Worm (Caenorhabditis elegans) whole organism, L4 larva: Measurements from ENCODE around the gene srz-90.
A peak's percentile ranks its signal among the peaks of the same experiment; 100 is the strongest.

Experiments
- D1046.2 ChIP-seq: fragments of 200-800 bp; sonication (Bioruptor generic); IDR thresholded peaks from 2 replicates; pipeline ENCODE4 v1.3.6; 2022; ENCODE audit warnings: missing genetic modification characterization, missing compliant biosample characterization
- F10B5.3 ChIP-seq: sonication (generic microtip); optimal IDR thresholded peaks from 2 replicates; lab custom pipeline; 2016; ENCODE audit warnings: mild to moderate bottlenecking, missing genetic modification characterization, missing compliant biosample characterization
- F37D6.2 ChIP-seq: sonication (generic microtip); optimal IDR thresholded peaks from 2 replicates; lab custom pipeline; 2016; ENCODE audit warnings: mild to moderate bottlenecking, missing genetic modification characterization, missing compliant biosample characterization
- Y105C5A.15 ChIP-seq: fragments of 200-800 bp; sonication (Bioruptor generic); IDR thresholded peaks from 2 replicates; pipeline ENCODE4 v1.3.6; 2022; ENCODE audit warnings: missing genetic modification characterization, missing compliant biosample characterization
- Y5F2A.4 ChIP-seq: fragments of 200-800 bp; sonication (Bioruptor generic); optimal IDR thresholded peaks from 2 replicates; lab custom pipeline; 2018; ENCODE audit warnings: mild to moderate bottlenecking, missing genetic modification characterization, missing compliant biosample characterization
- Y75B8A.6 ChIP-seq: fragments of 200-800 bp; sonication (Bioruptor generic); IDR thresholded peaks from 2 replicates; pipeline ENCODE4 v1.3.6; 2022; ENCODE audit warnings: missing genetic modification reagents, missing genetic modification characterization, missing compliant biosample characterization
- ZK337.2 ChIP-seq: fragments of 200-800 bp; sonication (Bioruptor generic); IDR thresholded peaks from 2 replicates; pipeline ENCODE4 v1.3.6; 2022; ENCODE audit warnings: missing genetic modification reagents, missing genetic modification characterization, missing compliant biosample characterization
- ZK546.5 ChIP-seq, 2 experiments: sonication (generic microtip); optimal IDR thresholded peaks; 2 replicates each; lab custom pipeline; 2017; ENCODE audit warnings: missing biosample characterization in 2 of 2, missing genetic modification characterization in 2 of 2
- aly-2 ChIP-seq: sonication (generic microtip); optimal IDR thresholded peaks from 2 replicates; lab custom pipeline; 2018; ENCODE audit warnings: missing biosample characterization, missing genetic modification characterization
- arid-1 ChIP-seq: fragments of 200-800 bp; sonication (Bioruptor generic); conservative IDR thresholded peaks from 2 replicates; pipeline ENCODE4 v1.3.6; 2022; ENCODE audit warnings: missing genetic modification reagents, missing genetic modification characterization, missing compliant biosample characterization
- ceh-44 ChIP-seq: fragments of 200-800 bp; sonication (Bioruptor generic); IDR thresholded peaks from 2 replicates; pipeline ENCODE4 v1.3.6; 2022; ENCODE audit warnings: missing genetic modification reagents, missing genetic modification characterization, missing compliant biosample characterization
- ceh-62 ChIP-seq: sonication (generic microtip); optimal IDR thresholded peaks from 2 replicates; lab custom pipeline; 2017; ENCODE audit warnings: missing biosample characterization, missing genetic modification characterization
- ctbp-1 ChIP-seq: fragments of 200-800 bp; sonication (Bioruptor generic); IDR thresholded peaks from 2 replicates; pipeline ENCODE4 v1.3.6; 2022; ENCODE audit warnings: missing genetic modification reagents, missing genetic modification characterization, missing compliant biosample characterization
- daf-16 ChIP-seq, 3 experiments: sonication (generic microtip); optimal IDR thresholded peaks; 2 replicates each; lab custom pipeline; 2016 to 2017; ENCODE audit warnings: missing genetic modification characterization in 3 of 3, missing genetic modification reagents in 3 of 3, mild to moderate bottlenecking in 2 of 3, missing compliant biosample characterization in 2 of 3, missing biosample characterization in 1 of 3, moderate library complexity in 1 of 3
- daf-8 ChIP-seq: fragments of 200-800 bp; sonication (Bioruptor generic); IDR thresholded peaks from 2 replicates; pipeline ENCODE4 v1.3.6; 2022; ENCODE audit warnings: missing genetic modification characterization, missing compliant biosample characterization
- dmd-6 ChIP-seq: fragments of 200-800 bp; sonication (Bioruptor generic); IDR thresholded peaks from 2 replicates; pipeline ENCODE4 v1.3.6; 2022; ENCODE audit warnings: missing genetic modification reagents, missing genetic modification characterization, missing compliant biosample characterization
- dmd-8 ChIP-seq: fragments of 200-800 bp; sonication (Bioruptor generic); IDR thresholded peaks from 2 replicates; pipeline ENCODE4 v1.3.6; 2022; ENCODE audit warnings: missing genetic modification characterization, missing compliant biosample characterization
- dmd-9 ChIP-seq: fragments of 200-800 bp; sonication (Bioruptor generic); IDR thresholded peaks from 2 replicates; pipeline ENCODE4 v1.3.6; 2022; ENCODE audit warnings: missing genetic modification reagents, missing genetic modification characterization, missing compliant biosample characterization
- dpl-1 ChIP-seq: fragments of 150-350 bp; optimal IDR thresholded peaks from 2 replicates; lab custom pipeline; 2014; ENCODE audit warnings: missing biosample characterization, missing genetic modification reagents, missing genetic modification characterization
- egl-43 ChIP-seq: fragments of 200-800 bp; sonication (Bioruptor generic); IDR thresholded peaks from 2 replicates; pipeline ENCODE4 v1.3.6; 2022; ENCODE audit warnings: missing genetic modification reagents, missing genetic modification characterization, missing compliant biosample characterization
- gei-8 ChIP-seq: fragments of 200-800 bp; sonication (Bioruptor generic); optimal IDR thresholded peaks from 2 replicates; lab custom pipeline; 2018; ENCODE audit warnings: mild to moderate bottlenecking, missing genetic modification characterization, missing compliant biosample characterization
- jun-1 ChIP-seq: fragments of 150-350 bp; optimal IDR thresholded peaks from 2 replicates; lab custom pipeline; 2014; ENCODE audit warnings: missing biosample characterization, missing genetic modification reagents, missing genetic modification characterization
- lim-7 ChIP-seq: fragments of 200-800 bp; sonication (Bioruptor generic); IDR thresholded peaks from 2 replicates; pipeline ENCODE4 v1.3.6; 2022; ENCODE audit warnings: missing genetic modification characterization, missing compliant biosample characterization
- lin-15B ChIP-seq: fragments of 150-350 bp; sonication (generic microtip); optimal IDR thresholded peaks from 3 replicates; lab custom pipeline; 2014; ENCODE audit warnings: missing biosample characterization, missing genetic modification characterization
- lsy-2 ChIP-seq, 2 experiments: fragments of 150-350 bp in 1 of 2; sonication (generic microtip) in 1 of 2; optimal IDR thresholded peaks; 2 replicates each; lab custom pipeline; 2014 to 2017; ENCODE audit warnings: missing biosample characterization in 2 of 2, missing genetic modification characterization in 2 of 2
- madf-5 ChIP-seq, 2 experiments: fragments of 200-800 bp; sonication (Bioruptor generic); IDR thresholded peaks; 2 replicates each; pipeline ENCODE4 v1.3.6; 2022; ENCODE audit warnings: missing compliant biosample characterization in 2 of 2, missing genetic modification characterization in 2 of 2
- mdt-29 ChIP-seq: fragments of 200-800 bp; sonication (Bioruptor generic); IDR thresholded peaks from 2 replicates; pipeline ENCODE4 v1.3.6; 2022; ENCODE audit warnings: missing genetic modification reagents, missing genetic modification characterization, missing compliant biosample characterization
- mes-2 ChIP-seq: sonication (generic microtip); optimal IDR thresholded peaks from 2 replicates; lab custom pipeline; 2016; ENCODE audit warnings: missing genotype, mild to moderate bottlenecking, missing genetic modification characterization, missing compliant biosample characterization; ENCODE audit not compliant: poor library complexity, severe bottlenecking
- mxl-2 ChIP-seq: fragments of 200-800 bp; sonication (Bioruptor generic); conservative IDR thresholded peaks from 2 replicates; pipeline ENCODE4 v1.3.6; 2022; ENCODE audit warnings: missing genetic modification reagents, missing genetic modification characterization, missing compliant biosample characterization
- mxl-3 ChIP-seq: fragments of 200-800 bp; sonication (Bioruptor generic); optimal IDR thresholded peaks from 2 replicates; lab custom pipeline; 2018; ENCODE audit warnings: mild to moderate bottlenecking, missing genetic modification characterization, missing compliant biosample characterization
- nhr-111 ChIP-seq: fragments of 200-800 bp; sonication (Bioruptor generic); optimal IDR thresholded peaks from 2 replicates; lab custom pipeline; 2018; ENCODE audit warnings: mild to moderate bottlenecking, missing genetic modification characterization, missing compliant biosample characterization
- nhr-237 ChIP-seq: sonication (generic microtip); optimal IDR thresholded peaks from 2 replicates; lab custom pipeline; 2017; ENCODE audit warnings: missing biosample characterization, missing genetic modification characterization
- nhr-25 ChIP-seq: sonication (generic microtip); optimal IDR thresholded peaks from 2 replicates; lab custom pipeline; 2017; ENCODE audit warnings: missing genetic modification characterization, mild to moderate bottlenecking, missing compliant biosample characterization, antibody characterized with exemption, moderate library complexity, borderline replicate concordance; ENCODE audit not compliant: insufficient read depth
- nhr-42 ChIP-seq: fragments of 200-800 bp; sonication (Bioruptor generic); IDR thresholded peaks from 2 replicates; pipeline ENCODE4 v1.3.6; 2022; ENCODE audit warnings: missing genetic modification characterization, missing compliant biosample characterization
- nhr-48 ChIP-seq: sonication (generic microtip); optimal IDR thresholded peaks from 2 replicates; lab custom pipeline; 2016; ENCODE audit warnings: mild to moderate bottlenecking, missing genetic modification characterization, missing compliant biosample characterization
- pha-4 ChIP-seq, 2 experiments: fragments of 150-350 bp in 1 of 2; fragments of 200-800 bp in 1 of 2; sonication (Bioruptor generic) in 1 of 2; IDR thresholded peaks in 1 of 2; optimal IDR thresholded peaks in 1 of 2; 2 replicates each; pipeline versions ENCODE4 v1.3.6 to Lab custom; 2014 to 2022; ENCODE audit warnings: missing genetic modification characterization in 2 of 2, missing genetic modification reagents in 2 of 2, missing biosample characterization in 1 of 2, missing compliant biosample characterization in 1 of 2
- php-3 ChIP-seq: fragments of 200-800 bp; sonication (Bioruptor generic); IDR thresholded peaks from 2 replicates; pipeline ENCODE4 v1.3.6; 2022; ENCODE audit warnings: missing genetic modification reagents, missing genetic modification characterization, missing compliant biosample characterization
- rbr-2 ChIP-seq: sonication (generic microtip); optimal IDR thresholded peaks from 2 replicates; lab custom pipeline; 2016; ENCODE audit warnings: missing genotype, missing genetic modification characterization, missing compliant biosample characterization
- skn-1 ChIP-seq: fragments of 150-350 bp; optimal IDR thresholded peaks from 2 replicates; lab custom pipeline; 2014; ENCODE audit warnings: missing biosample characterization, missing genetic modification characterization
- snpc-1.2 ChIP-seq: fragments of 200-800 bp; sonication (Bioruptor generic); IDR thresholded peaks from 2 replicates; pipeline ENCODE4 v1.3.6; 2022; ENCODE audit warnings: missing genetic modification reagents, missing genetic modification characterization, missing compliant biosample characterization
- spr-3 ChIP-seq: fragments of 200-800 bp; sonication (Bioruptor generic); optimal IDR thresholded peaks from 2 replicates; lab custom pipeline; 2018; ENCODE audit warnings: mild to moderate bottlenecking, missing genetic modification characterization, missing compliant biosample characterization
- unc-130 ChIP-seq: sonication (generic microtip); optimal IDR thresholded peaks from 2 replicates; lab custom pipeline; 2016; ENCODE audit warnings: missing genetic modification reagents, missing genetic modification characterization, missing compliant biosample characterization
- unc-39 ChIP-seq: sonication (generic microtip); optimal IDR thresholded peaks from 2 replicates; lab custom pipeline; 2017; ENCODE audit warnings: missing biosample characterization, missing genetic modification characterization
- unc-62 ChIP-seq, 3 experiments: fragments of 150-350 bp in 1 of 3; sonication (generic microtip); optimal IDR thresholded peaks in 2 of 3; peaks in 1 of 3; 1 replicate in 1 of 3; 2 replicates in 2 of 3; lab custom pipeline; 2014 to 2017; ENCODE audit warnings: missing biosample characterization in 3 of 3, missing genetic modification characterization in 3 of 3, missing genetic modification reagents in 3 of 3, missing genotype in 1 of 3
- zfp-2 ChIP-seq: sonication (generic microtip); optimal IDR thresholded peaks from 2 replicates; lab custom pipeline; 2016; ENCODE audit warnings: mild to moderate bottlenecking, missing genetic modification characterization, missing compliant biosample characterization
- zfp-3 ChIP-seq: fragments of 200-800 bp; sonication (Bioruptor generic); conservative IDR thresholded peaks from 2 replicates; pipeline ENCODE4 v1.3.6; 2022; ENCODE audit warnings: missing genetic modification reagents, missing genetic modification characterization, missing compliant biosample characterization
- ztf-7 ChIP-seq: fragments of 150-350 bp; optimal IDR thresholded peaks from 2 replicates; lab custom pipeline; 2014; ENCODE audit warnings: missing biosample characterization, missing genetic modification characterization

srz-90 gene

DNA sequence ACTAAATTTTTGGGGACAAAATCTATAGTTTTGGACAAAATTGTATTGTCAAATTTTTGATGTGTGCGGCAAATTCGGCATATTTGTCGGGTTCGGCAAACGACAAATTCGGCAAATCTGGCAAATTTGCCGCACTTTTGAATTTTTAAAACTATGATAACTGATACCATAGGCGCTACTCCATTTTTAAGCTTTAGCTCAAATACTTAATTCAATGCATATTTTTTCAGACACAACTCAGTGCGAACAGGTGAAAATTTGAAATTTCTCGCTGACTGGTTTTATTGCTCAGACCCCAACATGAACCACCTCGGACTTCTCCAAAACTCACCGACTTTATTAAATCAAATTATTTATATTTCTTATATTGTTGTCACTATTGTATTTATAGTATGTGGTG, 12.5 kb downstream of the srz-90 start, which contains the start of gene srz-25:
Gene srz-25 (plus strand): TSS at position 301 of the 400 bp plus-strand sequence.
- no peak for TF ChIP-seq nhr-25 (tag; lab: Kevin White, UChicago)
- TF ChIP-seq Y105C5A.15 = no peak
- no peak for TF ChIP-seq mxl-2 (GFP tag; lab: Robert Waterston, UW)

DNA sequence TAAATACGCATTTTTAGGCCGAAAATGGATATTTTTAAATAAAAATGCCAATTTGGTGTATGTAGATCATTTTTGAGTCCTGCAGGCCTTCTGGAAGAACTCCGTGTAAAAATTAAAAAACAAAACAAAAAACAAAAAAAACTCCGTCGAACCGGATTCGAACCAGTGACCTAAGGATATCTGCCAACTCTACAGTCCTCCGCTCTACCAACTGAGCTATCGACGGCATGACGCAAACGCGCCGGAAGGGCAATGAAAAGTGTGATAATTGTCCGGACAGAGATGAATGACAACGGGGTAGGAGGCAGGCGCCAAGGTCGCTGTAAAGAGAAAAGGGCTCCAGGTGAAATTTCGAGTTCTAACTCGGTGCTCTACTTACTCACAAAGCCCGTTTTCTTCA, 14.5 kb downstream of the srz-90 start:
- TF ChIP-seq ZK337.2 (GFP tag; lab: Robert Waterston, UW) (no peak), ceh-44 (GFP tag; lab: Robert Waterston, UW) (no peak), rbr-2 (tag; lab: Kevin White, UChicago) (no peak), lim-7 (GFP tag; lab: Robert Waterston, UW) (peak; percentile 73), unc-62 (GFP tag; optimal IDR thresholded peaks at IDR 0.05 in 1 of 2; lab: Kevin White, UChicago) (no peak), unc-62 (tag; optimal IDR thresholded peaks at IDR 0.05; lab: Kevin White, UChicago) (no peak), aly-2 (tag; lab: Kevin White, UChicago) (no peak), nhr-237 (tag; lab: Kevin White, UChicago) (no peak), dmd-8 (GFP tag; lab: Robert Waterston, UW) (0 out of 2 replicates have a peak, but pooled peaks have one; percentile 29), zfp-2 (no peak), F37D6.2 (no peak), nhr-42 (GFP tag; lab: Robert Waterston, UW) (no peak), egl-43 (peak; percentile 75), ctbp-1 (no peak), unc-130 (no peak), dmd-6 (GFP tag; lab: Robert Waterston, UW) (peak; percentile 24; the same call in 1 of the 2 replicates), Y75B8A.6 (GFP tag; lab: Robert Waterston, UW) (no peak), spr-3 (no peak), arid-1 (no peak), skn-1 (no peak), zfp-3 (GFP tag; lab: Robert Waterston, UW) (0 out of 2 replicates have a peak, but pooled peaks have one; percentile 39), ztf-7 (no peak), dmd-9 (GFP tag; lab: Robert Waterston, UW) (no peak), nhr-111 (no peak), unc-39 (no peak), mdt-29 (GFP tag; lab: Robert Waterston, UW) (no peak), daf-16 (GFP tag; optimal IDR thresholded peaks at IDR 0.05; lab: Kevin White, UChicago) (no peak), daf-16 (tag; optimal IDR thresholded peaks at IDR 0.05; lab: Kevin White, UChicago) (peak; percentile 13), mxl-3 (no peak), daf-8 (GFP tag; lab: Robert Waterston, UW) (no peak), nhr-48 (tag; lab: Kevin White, UChicago) (no peak), php-3 (no peak), dpl-1 (GFP tag; lab: Kevin White, UChicago) (no peak), D1046.2 (GFP tag; lab: Robert Waterston, UW) (no peak), ceh-62 (no peak), pha-4 (GFP tag; IDR thresholded peaks at IDR 0.05; lab: Robert Waterston, UW) (no peak; the same call in 1 of the 2 replicates), pha-4 (tag; optimal IDR thresholded peaks at IDR 0.05; lab: Kevin White, UChicago) (no peak), madf-5 (GFP tag; IDR thresholded peaks at IDR 0.05; lab: Robert Waterston, UW) (0 out of 4 replicates have a peak, but pooled peaks of 1 of the 2 experiments have one; percentile 35), mxl-2 (GFP tag; lab: Robert Waterston, UW) (no peak), F10B5.3 (tag; lab: Kevin White, UChicago) (no peak), lin-15B (tag; lab: Kevin White, UChicago) (no peak), lsy-2 (tag; optimal IDR thresholded peaks at IDR 0.05; lab: Kevin White, UChicago) (no peak), gei-8 (no peak), Y5F2A.4 (GFP tag; lab: Kevin White, UChicago) (no peak), mes-2 (tag; lab: Kevin White, UChicago) (peak; percentile 1), ZK546.5 (tag; optimal IDR thresholded peaks at IDR 0.05; lab: Kevin White, UChicago) (no peak), jun-1 (no peak), snpc-1.2 (GFP tag; lab: Robert Waterston, UW) (peak; percentile 40; the same call in 1 of the 2 replicates)
